Fruit fly (Drosophila melanogaster) S2 (cell line): ENCODE results near the gene CG12728.

ENCODE experiments used
- CG8478 ChIP-seq: fragments of >200 bp; optimal IDR thresholded peaks from 2 replicates; lab custom pipeline; 2018
- CTCF ChIP-seq, 2 experiments: fragments of >200 bp; optimal IDR thresholded peaks; 2 replicates each; lab custom pipeline; 2018

Gene CG12728

DNA sequence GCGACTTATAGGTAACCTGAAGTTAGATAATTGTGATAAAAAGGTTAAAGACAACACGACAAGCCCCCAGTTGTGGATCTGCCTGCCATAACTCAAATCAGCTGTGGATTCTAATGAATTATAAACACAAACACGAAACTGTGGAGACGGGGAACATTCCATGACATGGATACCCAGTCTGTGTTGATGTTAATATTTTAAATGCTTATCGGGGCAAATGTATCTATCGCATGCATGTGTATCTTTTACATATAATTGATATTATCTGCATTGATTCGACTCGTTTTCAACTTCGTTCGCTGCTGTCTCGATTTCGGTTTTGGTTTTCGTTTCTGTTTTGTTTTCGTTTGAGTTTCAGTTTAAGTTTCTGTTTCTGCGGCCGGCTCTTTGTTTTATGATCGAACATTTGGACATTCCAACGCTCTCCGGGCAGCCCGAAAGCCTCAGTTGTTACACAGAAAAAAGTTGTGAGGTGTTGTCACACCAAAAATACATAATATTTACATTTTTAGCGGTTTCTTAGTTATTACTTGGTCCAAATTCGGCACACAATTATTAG lies 50.4 kb downstream of the CG12728 start:
- TF ChIP-seq CTCF (optimal IDR thresholded peaks at IDR 0.05; lab: Kevin White, UChicago), result no peak
- TF ChIP-seq CG8478 (lab: Kevin White, UChicago), result no peak
